Fruit fly (Drosophila melanogaster) S2 (cell line): Measurements from ENCODE around the gene Sgs7.

Source experiments
- CG8478 ChIP-seq: fragments of >200 bp; optimal IDR thresholded peaks from 2 replicates; lab custom pipeline; 2018
- CTCF ChIP-seq, 2 experiments: fragments of >200 bp; optimal IDR thresholded peaks; 2 replicates each; lab custom pipeline; 2018

The Sgs7 gene

dm6 chr3L:11528397-11528923, 18.8 kb downstream of the Sgs7 start:
- TF ChIP-seq CTCF (optimal IDR thresholded peaks at IDR 0.05; lab: Kevin White, UChicago): no peak

- TF ChIP-seq CG8478 (lab: Kevin White, UChicago) (no peak), CTCF (optimal IDR thresholded peaks at IDR 0.05; lab: Kevin White, UChicago) (no peak)
These were observed 20.0 kb downstream of the Sgs7 start for dm6 chr3L:11529707-11530106.

DNA sequence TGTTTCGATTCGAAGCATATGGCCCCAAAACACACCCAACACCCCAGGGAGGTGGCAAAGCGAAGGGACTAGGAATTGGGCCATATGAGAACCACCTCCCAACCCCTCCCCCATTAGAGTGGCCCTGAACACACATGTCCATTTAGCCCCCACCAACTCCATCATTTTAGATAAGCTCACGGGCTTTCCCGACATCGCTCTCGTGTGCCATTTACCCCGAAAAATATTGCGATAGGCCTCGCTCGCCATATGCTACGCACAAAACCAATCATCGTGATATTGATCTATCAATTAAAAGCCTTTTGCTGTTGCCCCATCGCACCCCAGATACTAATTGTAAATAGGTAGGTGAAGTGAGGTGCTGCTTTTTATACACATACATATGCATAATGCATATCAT, 20.7 kb downstream of the Sgs7 start:
- no peak for TF ChIP-seq CTCF (optimal IDR thresholded peaks at IDR 0.05; lab: Kevin White, UChicago)
- no peak for TF ChIP-seq CG8478 (lab: Kevin White, UChicago)

DNA sequence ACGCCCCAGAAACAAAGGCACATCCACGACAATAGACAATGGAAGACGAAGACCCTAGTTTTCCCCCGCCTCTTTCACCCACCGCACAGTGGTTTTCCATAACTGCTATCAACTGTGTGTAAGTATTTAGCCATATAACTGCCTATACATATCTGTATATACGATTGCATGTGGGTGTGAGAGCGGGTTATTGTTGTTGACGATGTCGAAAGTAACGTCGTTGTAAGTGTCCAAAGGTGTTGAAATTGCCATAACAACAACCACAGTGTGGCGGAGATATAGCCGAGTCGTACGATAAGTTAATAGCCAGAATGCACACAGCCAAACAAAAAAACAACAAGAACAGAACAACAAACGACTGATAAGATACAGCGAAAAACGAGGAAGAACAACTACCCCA, 21.6 kb downstream of the Sgs7 start:
- TF ChIP-seq CTCF (optimal IDR thresholded peaks at IDR 0.05; lab: Kevin White, UChicago): no peak
- no peak for TF ChIP-seq CG8478 (lab: Kevin White, UChicago)

DNA sequence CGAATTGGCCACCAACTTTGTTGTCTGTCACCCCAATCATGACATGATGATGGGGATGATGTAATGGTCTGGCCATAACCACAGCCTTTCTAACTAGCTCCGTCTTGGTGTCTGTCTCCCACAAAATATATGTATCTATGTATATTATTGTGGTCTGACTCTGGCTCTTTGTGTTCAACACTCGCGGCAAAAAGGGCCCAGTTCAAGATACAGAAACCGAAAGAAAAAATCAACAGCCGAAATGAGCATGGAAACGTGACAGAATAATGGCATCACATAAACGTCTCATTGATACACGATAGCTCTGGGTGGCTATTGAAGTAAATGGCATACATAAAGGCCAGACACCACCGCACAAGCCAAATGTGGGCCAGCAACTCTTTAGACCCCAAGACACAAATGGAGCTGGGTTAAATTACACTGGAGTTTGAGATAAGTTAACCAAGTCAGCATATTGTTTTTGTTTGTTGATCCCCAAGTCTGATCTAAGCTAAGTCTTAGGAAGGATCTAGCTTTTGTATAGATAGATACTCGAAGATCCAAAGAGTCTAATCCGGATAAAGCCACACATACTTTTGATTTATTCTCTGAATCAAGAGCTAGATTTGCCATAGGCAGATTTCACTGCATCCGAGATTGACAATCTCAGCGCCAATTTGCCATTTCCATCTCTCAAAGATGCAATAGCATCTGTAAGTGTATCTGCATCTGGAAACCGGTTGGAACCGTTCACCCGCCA, 22.5 kb downstream of the Sgs7 start:
- TF ChIP-seq CG8478 (lab: Kevin White, UChicago): no peak
- no peak for TF ChIP-seq CTCF (optimal IDR thresholded peaks at IDR 0.05; lab: Kevin White, UChicago)

DNA sequence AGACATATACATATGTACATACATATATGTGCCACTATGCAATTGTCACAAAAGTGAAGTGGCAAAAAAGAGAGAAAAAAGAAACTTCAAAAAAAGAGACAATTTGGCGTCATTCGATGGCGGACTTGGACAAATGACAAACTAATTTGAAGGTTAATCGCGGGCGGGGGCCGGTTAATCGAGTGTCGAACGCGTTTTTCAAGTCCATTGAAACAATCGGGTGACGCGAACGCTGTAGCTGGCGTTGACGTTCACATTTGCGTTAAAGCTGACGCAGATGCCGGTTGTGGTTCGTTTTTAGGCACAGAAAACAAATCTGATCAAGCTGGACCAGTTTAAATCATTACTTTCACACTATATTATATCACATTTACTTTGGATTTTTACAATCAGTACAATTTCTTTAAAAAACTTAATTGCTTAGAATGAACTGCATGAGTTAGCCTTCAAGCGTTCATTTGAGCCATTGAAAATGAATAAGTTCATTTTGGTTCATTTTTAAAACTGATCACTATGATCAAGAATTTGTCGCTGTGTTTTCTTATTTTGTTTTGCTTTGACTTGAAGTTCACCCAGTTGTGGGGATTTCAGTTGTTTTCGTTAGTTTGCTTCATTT, 24.2 kb downstream of the Sgs7 start:
- no peak for TF ChIP-seq CG8478 (lab: Kevin White, UChicago)

DNA sequence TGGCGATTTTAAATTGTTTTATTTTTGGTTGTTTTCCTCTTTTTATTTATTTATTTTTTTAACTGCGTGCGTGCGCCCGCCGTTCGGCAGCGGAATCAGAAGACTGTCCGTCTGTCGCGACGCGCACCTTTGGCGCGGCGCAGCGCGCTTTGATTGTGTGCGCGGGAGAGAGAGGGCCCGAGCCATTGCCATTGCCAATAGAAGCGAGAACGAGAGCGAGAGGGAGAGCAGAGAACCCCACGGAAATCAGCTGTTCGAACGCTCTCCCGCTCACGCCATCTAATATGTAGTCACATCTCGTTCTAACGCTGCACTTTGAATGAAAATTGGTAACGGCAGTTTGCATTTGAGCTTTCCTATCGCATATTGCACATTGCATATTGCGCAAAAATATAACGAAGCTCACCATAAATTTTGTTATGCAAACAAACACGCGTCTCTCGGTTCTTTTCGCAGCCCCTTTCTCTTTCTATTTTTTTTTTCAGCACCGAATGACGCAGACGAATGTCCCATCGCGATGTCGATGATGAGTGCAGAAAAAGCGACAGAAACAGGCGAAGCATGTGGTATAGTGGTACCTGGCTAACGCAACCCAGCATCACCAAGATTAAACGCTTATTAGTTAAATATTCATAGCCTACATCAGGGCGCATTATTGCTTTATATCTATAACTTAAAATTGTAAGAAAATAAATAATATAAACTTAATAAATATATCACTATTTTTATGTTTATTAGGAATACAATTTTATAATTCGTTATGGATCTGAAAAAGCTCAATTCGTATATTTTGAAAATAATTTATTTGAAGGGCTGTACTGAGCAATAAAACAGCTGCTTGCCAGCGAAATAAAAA, 25.0 kb downstream of the Sgs7 start:
- TF ChIP-seq CTCF (optimal IDR thresholded peaks at IDR 0.05; lab: Kevin White, UChicago) (no peak), CG8478 (lab: Kevin White, UChicago) (no peak)

DNA sequence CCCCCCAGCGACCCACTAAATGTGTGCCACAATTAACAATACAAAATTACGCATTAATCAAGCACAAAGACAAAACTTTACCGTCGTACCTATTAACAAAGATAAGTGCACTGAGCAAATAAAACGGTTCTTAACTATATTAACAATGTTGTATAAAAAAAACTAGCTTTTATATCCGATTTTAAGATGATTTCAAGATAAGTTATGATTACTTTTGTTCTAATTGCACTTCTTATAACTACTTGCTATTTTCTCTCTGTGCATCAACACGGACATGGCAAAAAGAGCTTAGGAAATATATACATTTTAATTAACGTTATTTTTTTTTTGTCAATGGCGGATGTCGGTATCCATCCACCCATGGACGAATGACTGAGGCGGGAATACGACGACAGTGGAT, 26.5 kb downstream of the Sgs7 start:
- TF ChIP-seq CG8478 (lab: Kevin White, UChicago): no peak
- no peak for TF ChIP-seq CTCF (optimal IDR thresholded peaks at IDR 0.05; lab: Kevin White, UChicago)

DNA sequence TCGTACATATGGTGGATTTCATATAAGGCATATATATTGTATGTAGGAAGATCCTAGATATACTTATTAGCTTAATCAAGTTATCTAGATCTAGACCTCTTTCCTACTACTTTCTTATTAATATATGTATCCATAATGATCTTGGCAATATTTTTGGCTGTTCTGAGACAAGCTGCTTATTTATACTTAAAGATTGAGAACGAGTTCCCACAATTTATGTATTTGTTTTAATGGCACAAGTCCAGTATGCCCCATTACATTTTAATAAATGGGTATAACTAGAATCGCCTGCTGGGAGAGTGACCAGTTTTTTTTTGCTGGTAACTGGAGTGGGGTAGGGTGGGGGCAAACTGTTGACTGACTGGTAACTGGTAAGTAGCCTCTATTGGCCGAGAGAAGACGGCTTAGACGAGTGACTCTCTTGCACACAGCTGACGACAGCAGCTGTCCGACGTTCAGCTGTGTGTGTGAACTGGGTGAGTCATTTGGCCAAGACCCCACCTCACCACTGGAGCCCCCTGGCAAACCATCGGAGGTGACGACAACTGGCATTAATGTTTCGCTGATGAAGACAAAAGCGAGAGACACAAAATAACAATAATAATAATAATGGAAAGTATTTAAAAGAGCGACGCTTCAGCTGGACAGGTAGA, 27.2 kb downstream of the Sgs7 start:
- TF ChIP-seq CTCF (optimal IDR thresholded peaks at IDR 0.05; lab: Kevin White, UChicago) (no peak), CG8478 (lab: Kevin White, UChicago) (no peak)

dm6 chr3L:11539511-11540329, 30.1 kb downstream of the Sgs7 start:
- TF ChIP-seq CG8478 (lab: Kevin White, UChicago) (no peak), CTCF (optimal IDR thresholded peaks at IDR 0.05; lab: Kevin White, UChicago) (no peak)

DNA sequence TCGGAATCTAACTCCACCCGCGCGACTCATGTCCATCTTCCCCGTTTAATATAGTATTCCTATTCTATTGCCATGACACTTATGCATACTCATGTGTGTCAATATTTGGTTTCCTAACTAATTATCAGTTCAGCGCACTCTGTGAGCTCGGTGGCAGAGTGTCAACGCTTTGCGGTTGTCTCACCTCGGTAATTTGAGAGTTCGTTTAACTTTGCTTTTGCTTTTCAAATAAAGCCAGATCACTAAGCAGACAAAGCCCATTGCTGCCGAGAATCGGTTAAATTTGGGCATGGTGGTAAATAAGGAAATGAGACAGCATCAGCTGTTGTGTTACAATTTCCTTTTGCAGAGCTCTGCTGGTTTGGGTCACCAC, 30.7 kb downstream of the Sgs7 start:
- TF ChIP-seq CTCF (optimal IDR thresholded peaks at IDR 0.05; lab: Kevin White, UChicago) (no peak), CG8478 (lab: Kevin White, UChicago) (no peak)

- TF ChIP-seq CG8478 (lab: Kevin White, UChicago) (no peak), CTCF (optimal IDR thresholded peaks at IDR 0.05; lab: Kevin White, UChicago) (no peak)
These were observed 32.8 kb downstream of the Sgs7 start for dm6 chr3L:11542437-11542836.

dm6 chr3L:11542948-11543347, 33.3 kb downstream of the Sgs7 start:
- TF ChIP-seq CG8478 (lab: Kevin White, UChicago) (no peak), CTCF (optimal IDR thresholded peaks at IDR 0.05; lab: Kevin White, UChicago) (no peak)
